Worm (Caenorhabditis elegans) whole organism, L3 larva: ENCODE results near the gene hen-1.

Experiments used
- ceh-82 ChIP-seq: fragments of 150-350 bp; optimal IDR thresholded peaks from 2 replicates; lab custom pipeline; 2014; ENCODE audit warnings: missing biosample characterization, missing genetic modification characterization
- nhr-237 ChIP-seq: fragments of 150-350 bp; optimal IDR thresholded peaks from 2 replicates; lab custom pipeline; 2014; ENCODE audit warnings: missing biosample characterization, missing genetic modification characterization
- nhr-28 ChIP-seq: fragments of 150-350 bp; optimal IDR thresholded peaks from 2 replicates; lab custom pipeline; 2014; ENCODE audit warnings: missing biosample characterization, missing genetic modification characterization
- snpc-4 ChIP-seq: fragments of 150-350 bp; optimal IDR thresholded peaks from 2 replicates; lab custom pipeline; 2014; ENCODE audit warnings: missing biosample characterization, missing genetic modification characterization
- ztf-4 ChIP-seq: fragments of 150-350 bp; optimal IDR thresholded peaks from 2 replicates; lab custom pipeline; 2014; ENCODE audit warnings: missing biosample characterization, missing genetic modification characterization

ce11 chrX:7157483-7157882 lies 40.7 kb upstream of the hen-1 start:
- TF ChIP-seq ceh-82 (tag; lab: Kevin White, UChicago) (no peak), nhr-237 (no peak), nhr-28 (no peak), ztf-4 (tag; lab: Kevin White, UChicago) (no peak), snpc-4 (tag; lab: Kevin White, UChicago) (no peak)
